Worm (Caenorhabditis elegans): ENCODE measurements around the gene mrps-12.

mrps-12 gene

ce11 chrV:20830409-20830808 lies 7.5 kb upstream of the mrps-12 start:
- no peak for TF ChIP-seq unc-62 (GFP tag; optimal IDR thresholded peaks at IDR 0.05)

ce11 chrV:20831867-20832266 lies 6.0 kb upstream of the mrps-12 start:
- no peak for TF ChIP-seq unc-62 (GFP tag; optimal IDR thresholded peaks at IDR 0.05)

DNA sequence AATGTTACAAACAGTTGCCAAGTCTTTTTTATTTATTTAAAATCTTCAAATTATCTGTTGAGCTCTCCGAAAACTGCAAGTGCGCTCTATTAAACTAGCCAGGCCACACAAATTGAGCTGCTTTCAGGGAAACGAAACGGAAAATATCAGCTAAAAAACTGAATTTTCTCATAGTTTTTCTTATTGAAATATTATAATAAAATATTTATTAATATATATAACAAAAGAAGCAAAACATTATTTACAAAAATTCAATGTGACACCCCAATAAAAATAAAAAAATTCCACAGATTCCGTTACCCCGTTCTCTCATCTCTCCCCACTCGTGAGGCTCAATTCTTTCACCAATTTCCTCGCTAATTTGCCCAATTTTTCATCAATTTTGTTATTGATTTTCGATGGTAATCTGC lies 5.3 kb upstream of the mrps-12 start:
- no peak for TF ChIP-seq unc-62 (GFP tag; optimal IDR thresholded peaks at IDR 0.05)

- no peak for TF ChIP-seq unc-62 (GFP tag; optimal IDR thresholded peaks at IDR 0.05)
These were observed 685 bp downstream of the mrps-12 start, which contains the start of gene exos-7 for ce11 chrV:20838565-20838964. TSS of gene exos-7 (plus strand) at chrV:20838865.

- TF ChIP-seq unc-62 (GFP tag; optimal IDR thresholded peaks at IDR 0.05): no peak
These were observed 3.6 kb downstream of the mrps-12 start for ce11 chrV:20841484-20841883.

DNA sequence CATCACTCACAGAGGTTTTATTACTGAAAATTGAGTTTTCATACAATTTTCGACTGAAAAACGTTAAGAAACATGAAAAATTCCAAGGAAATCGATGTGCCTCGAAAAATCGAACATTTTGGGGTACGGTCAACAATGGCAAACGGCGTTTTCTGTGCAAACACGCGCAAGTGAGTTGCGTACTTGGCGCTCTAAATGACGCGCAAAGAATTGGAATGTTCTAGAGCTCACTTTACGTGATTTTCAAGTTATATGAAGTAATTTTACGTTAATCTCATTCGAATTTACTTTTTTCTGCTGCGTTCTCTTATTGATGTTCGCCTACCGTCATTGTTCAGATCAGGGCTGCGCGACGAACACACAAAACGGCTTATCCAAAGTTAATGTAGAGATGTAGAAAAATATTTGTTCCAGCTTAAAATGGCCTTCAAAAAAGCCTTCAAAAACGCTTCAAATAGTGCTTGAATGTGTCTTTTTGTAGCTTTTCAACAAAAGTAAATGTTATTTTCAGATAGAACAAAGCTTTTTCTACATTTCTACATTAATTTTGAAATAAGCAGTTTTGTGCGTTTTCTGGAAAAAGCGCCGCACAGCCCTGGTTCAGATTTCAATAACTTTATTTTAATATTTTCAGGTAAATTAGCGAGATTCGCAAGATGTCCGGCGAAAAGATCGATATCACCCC lies 7.8 kb downstream of the mrps-12 start, which contains the start of the genes F31D4.2 and fkb-6:
Gene F31D4.2 (minus strand): TSS at position 23 of the 685 bp plus-strand sequence.
Gene fkb-6 (plus strand): TSS at position 635 of the 685 bp plus-strand sequence.
- TF ChIP-seq unc-62 (GFP tag; optimal IDR thresholded peaks at IDR 0.05): no peak

DNA sequence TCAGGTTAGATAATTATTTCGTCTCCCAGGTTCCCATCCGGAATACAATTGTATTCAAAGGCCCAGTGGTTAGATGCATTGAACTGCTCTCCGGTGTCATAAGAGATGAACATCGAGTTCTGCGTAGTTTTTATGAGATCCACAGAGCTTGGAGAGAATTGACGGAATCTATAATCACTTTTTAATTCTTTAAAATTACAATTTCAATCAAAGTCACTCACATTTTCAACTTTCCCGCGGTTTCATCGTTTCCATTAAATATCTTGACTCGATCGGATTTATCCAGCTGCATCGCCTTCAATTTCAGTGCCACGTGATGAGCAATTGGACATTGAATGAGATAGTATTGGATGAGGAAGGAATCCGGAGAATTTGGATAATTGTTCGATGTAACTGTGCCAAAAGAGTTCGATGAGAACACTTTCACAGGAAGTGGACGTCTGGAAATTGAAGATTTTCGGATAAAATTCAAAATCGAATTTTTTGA lies 9.9 kb downstream of the mrps-12 start:
- no peak for TF ChIP-seq unc-62 (GFP tag; optimal IDR thresholded peaks at IDR 0.05)

DNA sequence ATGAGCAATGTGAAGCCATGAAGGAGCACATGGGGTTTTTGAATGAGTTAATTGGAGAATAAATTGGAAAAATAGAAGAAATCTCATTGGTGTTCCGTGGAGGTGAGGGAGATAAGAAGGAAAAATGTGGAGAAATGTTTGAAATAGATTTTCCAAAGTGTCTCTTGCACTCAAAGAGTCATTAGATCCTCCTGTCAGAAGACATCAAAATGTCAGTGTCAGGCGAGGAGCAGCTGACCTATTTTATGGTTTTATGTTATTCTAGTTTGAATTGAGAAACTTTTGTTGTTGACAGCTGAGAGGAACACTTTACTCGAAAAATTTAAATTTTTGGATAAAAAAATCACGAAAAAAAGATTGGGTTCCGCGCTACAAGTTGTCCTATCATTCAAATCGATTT lies 12.7 kb downstream of the mrps-12 start, which contains the start of gene clec-264:
Gene clec-264 (minus strand): TSS at position 122 of the 400 bp plus-strand sequence.
- TF ChIP-seq unc-62 (GFP tag; optimal IDR thresholded peaks at IDR 0.05): no peak

ce11 chrV:20851847-20852386 lies 14.0 kb downstream of the mrps-12 start, which contains the start of gene ndua-1:
TSS of gene ndua-1 (minus strand) at chrV:20851897.
- no peak for TF ChIP-seq unc-62 (GFP tag; optimal IDR thresholded peaks at IDR 0.05)

ce11 chrV:20853581-20854161 lies 15.8 kb downstream of the mrps-12 start, which contains the start of gene F31D4.5:
TSS of gene F31D4.5 (plus strand) at chrV:20854071.
- TF ChIP-seq unc-62 (GFP tag; optimal IDR thresholded peaks at IDR 0.05): no peak

ce11 chrV:20861080-20861479 lies 23.2 kb downstream of the mrps-12 start, which contains the start of gene try-4:
TSS of gene try-4 (minus strand) at chrV:20861153.
- TF ChIP-seq unc-62 (GFP tag; optimal IDR thresholded peaks at IDR 0.05): no peak

DNA sequence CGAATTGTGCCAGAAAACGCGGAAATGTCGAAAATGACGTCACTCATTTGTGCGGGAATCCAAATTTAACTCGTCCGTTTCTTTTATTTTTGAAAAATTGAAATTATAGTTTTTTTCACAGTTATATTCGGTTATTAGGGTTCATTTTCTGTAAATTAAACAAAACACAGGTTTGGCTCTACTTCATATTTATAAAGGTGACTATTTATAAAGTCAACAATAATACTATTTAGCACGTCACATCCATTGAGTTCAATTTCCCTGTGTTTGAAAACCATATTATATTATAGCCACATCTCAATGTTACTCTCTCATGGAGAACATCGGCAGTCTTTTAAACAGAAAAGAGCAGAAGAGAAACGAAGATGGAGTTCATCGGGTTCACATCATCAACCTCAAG lies 24.8 kb downstream of the mrps-12 start, which contains the start of gene twk-35:
Gene twk-35 (plus strand): TSS at position 301 of the 400 bp plus-strand sequence.
- no peak for TF ChIP-seq unc-62 (GFP tag; optimal IDR thresholded peaks at IDR 0.05)

DNA sequence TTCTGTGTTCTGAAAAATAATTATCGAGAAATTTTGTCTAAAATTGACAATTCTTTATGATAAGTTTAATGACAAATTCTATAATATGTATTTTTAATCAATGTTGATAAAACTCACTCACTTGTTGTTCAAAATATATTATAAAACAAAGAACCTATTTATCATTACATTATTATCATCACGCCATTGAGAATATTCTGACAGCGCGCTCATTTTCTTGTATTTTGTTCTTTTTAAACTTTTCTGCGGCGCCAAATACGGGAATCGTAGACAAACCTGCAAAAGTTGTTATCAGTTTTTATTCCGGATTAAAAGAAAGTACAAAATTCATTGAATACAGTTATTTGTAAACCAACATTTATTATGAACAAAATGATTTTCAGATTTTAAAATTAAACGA lies 28.5 kb downstream of the mrps-12 start:
- TF ChIP-seq unc-62 (GFP tag; optimal IDR thresholded peaks at IDR 0.05): no peak

- no peak for TF ChIP-seq unc-62 (GFP tag; optimal IDR thresholded peaks at IDR 0.05)
These were observed 30.4 kb downstream of the mrps-12 start, which contains the start of gene F31D4.8 for ce11 chrV:20868329-20868728. TSS of gene F31D4.8 (minus strand) at chrV:20868429.

DNA sequence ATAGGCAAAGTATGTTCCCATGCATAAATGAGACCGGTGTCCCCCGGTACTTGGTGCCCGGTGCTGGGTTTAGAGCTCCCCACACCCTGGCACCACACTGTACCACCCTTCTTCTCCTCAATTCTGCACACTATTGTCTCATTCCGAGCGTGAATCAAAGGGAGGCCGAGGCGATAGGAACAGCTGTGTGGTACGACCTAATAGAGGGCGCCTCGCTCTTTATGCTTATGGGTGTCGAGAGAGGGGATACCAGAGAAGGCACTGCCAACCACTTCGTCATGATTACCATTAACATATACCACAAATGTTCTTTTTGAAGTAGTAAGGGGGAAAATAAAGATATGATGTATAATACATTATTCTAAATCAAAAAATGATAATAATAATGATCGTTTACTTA lies 32.8 kb downstream of the mrps-12 start:
- no peak for TF ChIP-seq unc-62 (GFP tag; optimal IDR thresholded peaks at IDR 0.05)

ce11 chrV:20871194-20871593 lies 33.3 kb downstream of the mrps-12 start:
- TF ChIP-seq unc-62 (GFP tag; optimal IDR thresholded peaks at IDR 0.05): no peak
